Fruit fly (Drosophila melanogaster) whole organism: Measurements from ENCODE around the gene ebd1.
A peak's percentile ranks its signal among the peaks of the same experiment; 100 is the strongest.

Experiments used
- Dll ChIP-seq: fragments of >200 bp; optimal IDR thresholded peaks from 2 replicates; lab custom pipeline; 2017
- psq ChIP-seq: fragments of >200 bp; optimal IDR thresholded peaks from 2 replicates; lab custom pipeline; 2017
- usp ChIP-seq: fragments of >200 bp; optimal IDR thresholded peaks from 2 replicates; lab custom pipeline; 2017; ENCODE audit warnings: missing biosample characterization, missing genetic modification characterization, mixed read lengths

DNA sequence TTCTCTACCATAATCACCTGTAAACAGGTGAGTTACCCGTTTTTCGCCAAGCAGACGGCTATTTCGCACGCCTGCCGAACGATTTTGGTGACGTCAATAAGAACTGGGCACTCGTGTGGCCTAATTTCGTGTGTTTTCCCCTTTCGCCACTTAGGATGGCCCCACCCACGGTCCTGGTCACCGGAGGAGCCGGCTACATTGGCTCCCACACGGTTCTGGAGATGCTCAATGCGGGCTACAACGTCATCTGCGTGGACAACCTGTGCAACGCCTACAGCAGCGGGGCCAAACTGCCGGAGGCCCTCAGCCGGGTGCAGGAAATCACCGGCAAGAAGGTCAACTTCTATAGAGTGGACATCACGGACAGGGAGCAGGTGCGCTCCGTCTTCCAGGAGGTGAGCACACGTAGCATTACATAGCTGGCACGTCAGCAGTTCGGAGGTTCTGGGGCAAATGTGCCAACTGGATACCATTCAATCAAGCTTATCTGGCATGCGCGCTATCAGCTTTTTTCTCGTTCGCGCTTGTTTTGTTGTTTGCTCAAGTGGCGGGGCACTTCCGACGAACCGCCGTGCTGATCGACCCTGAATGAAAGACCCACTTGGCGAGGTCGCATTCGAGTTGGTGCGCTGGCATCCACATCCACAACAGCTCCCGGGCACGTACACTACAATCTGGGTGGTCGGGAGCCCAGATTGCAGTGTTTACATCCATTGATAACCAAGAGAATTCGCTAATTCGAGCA lies 36.2 kb downstream of the ebd1 start:
- TF ChIP-seq psq (lab: Kevin White, UChicago): no peak
- TF ChIP-seq usp (GFP tag; lab: Kevin White, UChicago): no peak
- peak; percentile 50 for TF ChIP-seq Dll (lab: Kevin White, UChicago)
